Worm (Caenorhabditis elegans) whole organism, L4 larva: ENCODE results near the gene vps-29.

Experiments used
- F49E8.2 ChIP-seq: sonication (generic microtip); optimal IDR thresholded peaks from 2 replicates; lab custom pipeline; 2016; ENCODE audit warnings: missing compliant biosample characterization, mild to moderate bottlenecking, missing genetic modification characterization, borderline replicate concordance
- T26A8.4 ChIP-seq: fragments of 200-800 bp; sonication (Bioruptor generic); IDR thresholded peaks from 2 replicates; pipeline ENCODE4 v1.3.6; 2022; ENCODE audit warnings: missing genetic modification characterization, missing compliant biosample characterization
- Y75B8A.6 ChIP-seq: fragments of 200-800 bp; sonication (Bioruptor generic); IDR thresholded peaks from 2 replicates; pipeline ENCODE4 v1.3.6; 2022; ENCODE audit warnings: missing genetic modification reagents, missing genetic modification characterization, missing compliant biosample characterization
- ZK337.2 ChIP-seq: fragments of 200-800 bp; sonication (Bioruptor generic); IDR thresholded peaks from 2 replicates; pipeline ENCODE4 v1.3.6; 2022; ENCODE audit warnings: missing genetic modification reagents, missing genetic modification characterization, missing compliant biosample characterization
- aha-1 ChIP-seq: fragments of 150-350 bp; peaks from one replicate; lab custom pipeline; 2014; ENCODE audit warnings: missing biosample characterization, missing genetic modification characterization
- aly-2 ChIP-seq: sonication (generic microtip); optimal IDR thresholded peaks from 2 replicates; lab custom pipeline; 2018; ENCODE audit warnings: missing biosample characterization, missing genetic modification characterization
- ceh-44 ChIP-seq: fragments of 200-800 bp; sonication (Bioruptor generic); IDR thresholded peaks from 2 replicates; pipeline ENCODE4 v1.3.6; 2022; ENCODE audit warnings: missing genetic modification reagents, missing genetic modification characterization, missing compliant biosample characterization
- ctbp-1 ChIP-seq: fragments of 200-800 bp; sonication (Bioruptor generic); IDR thresholded peaks from 2 replicates; pipeline ENCODE4 v1.3.6; 2022; ENCODE audit warnings: missing genetic modification reagents, missing genetic modification characterization, missing compliant biosample characterization
- daf-16 ChIP-seq, 3 experiments: sonication (generic microtip); optimal IDR thresholded peaks; 2 replicates each; lab custom pipeline; 2016 to 2017; ENCODE audit warnings: missing genetic modification characterization in 3 of 3, missing genetic modification reagents in 3 of 3, mild to moderate bottlenecking in 2 of 3, missing compliant biosample characterization in 2 of 3, missing biosample characterization in 1 of 3, moderate library complexity in 1 of 3
- daf-19 ChIP-seq: fragments of 200-800 bp; sonication (Bioruptor generic); conservative IDR thresholded peaks from 2 replicates; pipeline ENCODE4 v1.3.6; 2022; ENCODE audit warnings: missing genetic modification characterization, missing compliant biosample characterization
- daf-8 ChIP-seq: fragments of 200-800 bp; sonication (Bioruptor generic); IDR thresholded peaks from 2 replicates; pipeline ENCODE4 v1.3.6; 2022; ENCODE audit warnings: missing genetic modification characterization, missing compliant biosample characterization
- dmd-8 ChIP-seq: fragments of 200-800 bp; sonication (Bioruptor generic); IDR thresholded peaks from 2 replicates; pipeline ENCODE4 v1.3.6; 2022; ENCODE audit warnings: missing genetic modification characterization, missing compliant biosample characterization
- dpl-1 ChIP-seq: fragments of 150-350 bp; optimal IDR thresholded peaks from 2 replicates; lab custom pipeline; 2014; ENCODE audit warnings: missing biosample characterization, missing genetic modification reagents, missing genetic modification characterization
- duxl-1 ChIP-seq: sonication (generic microtip); optimal IDR thresholded peaks from 2 replicates; lab custom pipeline; 2016; ENCODE audit warnings: mild to moderate bottlenecking, missing genetic modification characterization, moderate library complexity, missing compliant biosample characterization; ENCODE audit not compliant: poor library complexity
- egl-43 ChIP-seq: fragments of 200-800 bp; sonication (Bioruptor generic); IDR thresholded peaks from 2 replicates; pipeline ENCODE4 v1.3.6; 2022; ENCODE audit warnings: missing genetic modification reagents, missing genetic modification characterization, missing compliant biosample characterization
- fkh-10 ChIP-seq: fragments of 150-350 bp; optimal IDR thresholded peaks from 2 replicates; lab custom pipeline; 2014; ENCODE audit warnings: missing biosample characterization, missing genetic modification reagents, missing genetic modification characterization
- fos-1 ChIP-seq: fragments of 150-350 bp; optimal IDR thresholded peaks from 2 replicates; lab custom pipeline; 2014; ENCODE audit warnings: missing biosample characterization, missing genetic modification characterization
- gei-8 ChIP-seq: fragments of 200-800 bp; sonication (Bioruptor generic); optimal IDR thresholded peaks from 2 replicates; lab custom pipeline; 2018; ENCODE audit warnings: mild to moderate bottlenecking, missing genetic modification characterization, missing compliant biosample characterization
- hif-1 ChIP-seq, 2 experiments: sonication (generic microtip); optimal IDR thresholded peaks; 2 replicates each; lab custom pipeline; 2016 to 2017; ENCODE audit warnings: missing compliant biosample characterization in 2 of 2, missing genetic modification characterization in 2 of 2, missing genetic modification reagents in 2 of 2, missing genotype in 2 of 2, mild to moderate bottlenecking in 1 of 2
- hlh-11 ChIP-seq: fragments of 200-800 bp; sonication (Bioruptor generic); optimal IDR thresholded peaks from 2 replicates; lab custom pipeline; 2018; ENCODE audit warnings: mild to moderate bottlenecking, missing genetic modification characterization, missing compliant biosample characterization
- hlh-30 ChIP-seq: sonication (generic microtip); optimal IDR thresholded peaks from 2 replicates; lab custom pipeline; 2017; ENCODE audit warnings: antibody characterized with exemption, mild to moderate bottlenecking, missing genetic modification characterization, missing compliant biosample characterization; ENCODE audit not compliant: insufficient read depth
- jun-1 ChIP-seq: fragments of 150-350 bp; optimal IDR thresholded peaks from 2 replicates; lab custom pipeline; 2014; ENCODE audit warnings: missing biosample characterization, missing genetic modification reagents, missing genetic modification characterization
- lin-13 ChIP-seq: fragments of 150-350 bp; optimal IDR thresholded peaks from 2 replicates; lab custom pipeline; 2014; ENCODE audit warnings: missing biosample characterization, missing genetic modification reagents, missing genetic modification characterization
- lin-15B ChIP-seq: fragments of 150-350 bp; sonication (generic microtip); optimal IDR thresholded peaks from 3 replicates; lab custom pipeline; 2014; ENCODE audit warnings: missing biosample characterization, missing genetic modification characterization
- lin-38 ChIP-seq: fragments of 200-800 bp; sonication (Bioruptor generic); IDR thresholded peaks from 2 replicates; pipeline ENCODE4 v1.3.6; 2022; ENCODE audit warnings: missing genetic modification reagents, missing genetic modification characterization, missing compliant biosample characterization
- lin-39 ChIP-seq: fragments of 150-350 bp; optimal IDR thresholded peaks from 2 replicates; lab custom pipeline; 2014; ENCODE audit warnings: missing biosample characterization, missing genetic modification reagents, missing genetic modification characterization
- madf-9 ChIP-seq: fragments of 200-800 bp; sonication (Bioruptor generic); conservative IDR thresholded peaks from 2 replicates; pipeline ENCODE4 v1.3.6; 2022; ENCODE audit warnings: missing genetic modification reagents, missing genetic modification characterization, missing compliant biosample characterization
- mdl-1 ChIP-seq, 2 experiments: fragments of 150-350 bp in 1 of 2; sonication (generic microtip) in 1 of 2; optimal IDR thresholded peaks; 2 replicates each; lab custom pipeline; 2014 to 2017; ENCODE audit warnings: missing biosample characterization in 2 of 2, missing genetic modification characterization in 2 of 2
- mdt-29 ChIP-seq: fragments of 200-800 bp; sonication (Bioruptor generic); IDR thresholded peaks from 2 replicates; pipeline ENCODE4 v1.3.6; 2022; ENCODE audit warnings: missing genetic modification reagents, missing genetic modification characterization, missing compliant biosample characterization
- mes-2 ChIP-seq: sonication (generic microtip); optimal IDR thresholded peaks from 2 replicates; lab custom pipeline; 2016; ENCODE audit warnings: missing genotype, mild to moderate bottlenecking, missing genetic modification characterization, missing compliant biosample characterization; ENCODE audit not compliant: poor library complexity, severe bottlenecking
- mxl-3 ChIP-seq: fragments of 200-800 bp; sonication (Bioruptor generic); optimal IDR thresholded peaks from 2 replicates; lab custom pipeline; 2018; ENCODE audit warnings: mild to moderate bottlenecking, missing genetic modification characterization, missing compliant biosample characterization
- nhr-10 ChIP-seq: fragments of 150-350 bp; optimal IDR thresholded peaks from 2 replicates; lab custom pipeline; 2014; ENCODE audit warnings: missing biosample characterization, missing genetic modification characterization
- nhr-11 ChIP-seq: fragments of 150-350 bp; optimal IDR thresholded peaks from 2 replicates; lab custom pipeline; 2014; ENCODE audit warnings: missing biosample characterization, missing genetic modification characterization
- nhr-237 ChIP-seq: sonication (generic microtip); optimal IDR thresholded peaks from 2 replicates; lab custom pipeline; 2017; ENCODE audit warnings: missing biosample characterization, missing genetic modification characterization
- nhr-25 ChIP-seq: sonication (generic microtip); optimal IDR thresholded peaks from 2 replicates; lab custom pipeline; 2017; ENCODE audit warnings: missing genetic modification characterization, mild to moderate bottlenecking, missing compliant biosample characterization, antibody characterized with exemption, moderate library complexity, borderline replicate concordance; ENCODE audit not compliant: insufficient read depth
- nhr-28 ChIP-seq: fragments of 150-350 bp; optimal IDR thresholded peaks from 2 replicates; lab custom pipeline; 2014; ENCODE audit warnings: missing biosample characterization, missing genetic modification characterization
- nhr-42 ChIP-seq: fragments of 200-800 bp; sonication (Bioruptor generic); IDR thresholded peaks from 2 replicates; pipeline ENCODE4 v1.3.6; 2022; ENCODE audit warnings: missing genetic modification characterization, missing compliant biosample characterization
- nhr-48 ChIP-seq: sonication (generic microtip); optimal IDR thresholded peaks from 2 replicates; lab custom pipeline; 2016; ENCODE audit warnings: mild to moderate bottlenecking, missing genetic modification characterization, missing compliant biosample characterization
- pha-4 ChIP-seq, 2 experiments: fragments of 150-350 bp in 1 of 2; fragments of 200-800 bp in 1 of 2; sonication (Bioruptor generic) in 1 of 2; IDR thresholded peaks in 1 of 2; optimal IDR thresholded peaks in 1 of 2; 2 replicates each; pipeline versions ENCODE4 v1.3.6 to Lab custom; 2014 to 2022; ENCODE audit warnings: missing genetic modification characterization in 2 of 2, missing genetic modification reagents in 2 of 2, missing biosample characterization in 1 of 2, missing compliant biosample characterization in 1 of 2
- rbr-2 ChIP-seq: sonication (generic microtip); optimal IDR thresholded peaks from 2 replicates; lab custom pipeline; 2016; ENCODE audit warnings: missing genotype, missing genetic modification characterization, missing compliant biosample characterization
- set-16 ChIP-seq: fragments of 200-800 bp; sonication (Bioruptor generic); IDR thresholded peaks from 2 replicates; pipeline ENCODE4 v1.3.6; 2022; ENCODE audit warnings: missing genetic modification reagents, missing genetic modification characterization, missing compliant biosample characterization
- snpc-1.2 ChIP-seq: fragments of 200-800 bp; sonication (Bioruptor generic); IDR thresholded peaks from 2 replicates; pipeline ENCODE4 v1.3.6; 2022; ENCODE audit warnings: missing genetic modification reagents, missing genetic modification characterization, missing compliant biosample characterization
- tag-97 ChIP-seq: fragments of 200-800 bp; sonication (Bioruptor generic); IDR thresholded peaks from 2 replicates; pipeline ENCODE4 v1.3.6; 2022; ENCODE audit warnings: missing genetic modification characterization, missing compliant biosample characterization
- unc-39 ChIP-seq: sonication (generic microtip); optimal IDR thresholded peaks from 2 replicates; lab custom pipeline; 2017; ENCODE audit warnings: missing biosample characterization, missing genetic modification characterization
- zag-1 ChIP-seq: fragments of 150-350 bp; optimal IDR thresholded peaks from 2 replicates; lab custom pipeline; 2014; ENCODE audit warnings: missing biosample characterization, missing genetic modification characterization
- zfp-3 ChIP-seq: fragments of 200-800 bp; sonication (Bioruptor generic); conservative IDR thresholded peaks from 2 replicates; pipeline ENCODE4 v1.3.6; 2022; ENCODE audit warnings: missing genetic modification reagents, missing genetic modification characterization, missing compliant biosample characterization
- zip-11 ChIP-seq: fragments of 200-800 bp; sonication (Bioruptor generic); IDR thresholded peaks from 2 replicates; pipeline ENCODE4 v1.3.6; 2022; ENCODE audit warnings: missing genetic modification characterization, missing compliant biosample characterization
- zip-2 ChIP-seq: fragments of 150-350 bp; optimal IDR thresholded peaks from 2 replicates; lab custom pipeline; 2014; ENCODE audit warnings: missing biosample characterization, missing genetic modification characterization
- ztf-7 ChIP-seq: fragments of 150-350 bp; optimal IDR thresholded peaks from 2 replicates; lab custom pipeline; 2014; ENCODE audit warnings: missing biosample characterization, missing genetic modification characterization

vps-29 gene

DNA sequence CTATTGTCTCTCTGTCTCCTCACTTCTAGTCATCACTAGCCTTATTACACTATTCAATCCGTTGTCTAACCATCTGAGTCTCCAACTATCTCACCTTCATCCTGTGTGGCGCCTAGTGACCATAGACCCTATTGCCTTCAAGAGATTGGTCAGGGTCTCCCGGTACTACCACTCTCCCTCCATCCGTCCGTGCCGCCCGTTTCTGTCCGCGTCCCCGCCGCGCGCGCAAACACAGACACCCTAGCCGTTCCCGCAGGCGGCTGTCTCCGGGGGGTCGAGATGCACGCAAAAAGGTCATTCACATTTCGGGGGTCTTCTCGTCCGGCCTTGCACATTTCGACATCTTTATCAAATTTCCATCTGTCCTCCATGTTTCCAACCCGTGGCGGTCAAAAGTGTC is 18.3 kb downstream of the vps-29 start:
- TF ChIP-seq aha-1 (tag; lab: Kevin White, UChicago) (no peak), mxl-3 (GFP tag; lab: Kevin White, UChicago) (peak; percentile 68), Y75B8A.6 (GFP tag; lab: Robert Waterston, UW) (no peak), zip-11 (GFP tag; lab: Robert Waterston, UW) (no peak), zip-2 (tag; lab: Kevin White, UChicago) (no peak), nhr-25 (peak; percentile 30), set-16 (peak; percentile 96), mdl-1 (tag; optimal IDR thresholded peaks at IDR 0.05; lab: Kevin White, UChicago) (peak in 1 of 2 experiments; percentile 25), ztf-7 (no peak), jun-1 (tag; lab: Kevin White, UChicago) (no peak), T26A8.4 (peak; percentile 35; the same call in 1 of the 2 replicates), lin-15B (tag; lab: Kevin White, UChicago) (no peak), ctbp-1 (GFP tag; lab: Robert Waterston, UW) (0 out of 2 replicates have a peak, but pooled peaks have one; percentile 9), tag-97 (GFP tag; lab: Robert Waterston, UW) (no peak), nhr-10 (tag; lab: Kevin White, UChicago) (no peak), lin-13 (GFP tag; lab: Kevin White, UChicago) (no peak), gei-8 (no peak), madf-9 (peak; percentile 83), lin-39 (tag; lab: Kevin White, UChicago) (no peak), rbr-2 (tag; lab: Kevin White, UChicago) (peak; percentile 43), daf-16 (GFP tag; optimal IDR thresholded peaks at IDR 0.05; lab: Kevin White, UChicago) (no peak), daf-16 (tag; optimal IDR thresholded peaks at IDR 0.05; lab: Kevin White, UChicago) (no peak), mes-2 (tag; lab: Kevin White, UChicago) (peak; percentile 36), egl-43 (0 out of 2 replicates have a peak, but pooled peaks have one; percentile 45), pha-4 (GFP tag; IDR thresholded peaks at IDR 0.05; lab: Robert Waterston, UW) (0 out of 2 replicates have a peak, but pooled peaks have one; percentile 6), pha-4 (tag; optimal IDR thresholded peaks at IDR 0.05; lab: Kevin White, UChicago) (no peak), nhr-48 (tag; lab: Kevin White, UChicago) (peak; percentile 38), mdt-29 (no peak), nhr-28 (tag; lab: Kevin White, UChicago) (no peak), zfp-3 (GFP tag; lab: Robert Waterston, UW) (0 out of 2 replicates have a peak, but pooled peaks have one; percentile 39), ZK337.2 (0 out of 2 replicates have a peak, but pooled peaks have one; percentile 49), ceh-44 (GFP tag; lab: Robert Waterston, UW) (no peak), unc-39 (no peak), hlh-11 (tag; lab: Kevin White, UChicago) (peak; percentile 63), hif-1 (tag; optimal IDR thresholded peaks at IDR 0.05; lab: Kevin White, UChicago) (peak in 1 of 2 experiments; percentile 9)

DNA sequence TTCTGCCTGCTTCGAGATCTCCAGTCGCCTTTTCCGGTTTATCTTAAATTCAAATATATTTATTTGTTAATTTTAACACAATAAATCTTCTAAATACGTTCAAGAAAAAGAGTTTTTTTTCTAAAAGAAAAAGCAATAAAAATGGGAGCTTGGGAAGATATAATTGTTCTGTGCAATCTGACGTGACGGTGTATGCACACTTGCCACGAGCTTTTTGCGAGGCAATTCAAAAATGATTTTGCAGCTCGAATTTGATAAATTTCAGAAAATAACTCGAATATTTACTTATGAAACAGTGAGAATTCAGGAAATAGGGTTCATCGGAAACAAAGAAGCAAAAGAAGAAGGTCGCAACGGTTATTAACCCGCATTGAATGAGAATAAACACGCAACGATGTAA is 19.8 kb downstream of the vps-29 start:
- TF ChIP-seq dmd-8 (GFP tag; lab: Robert Waterston, UW) (no peak), fkh-10 (no peak), snpc-1.2 (GFP tag; lab: Robert Waterston, UW) (no peak), mxl-3 (GFP tag; lab: Kevin White, UChicago) (no peak), zag-1 (tag; lab: Kevin White, UChicago) (no peak), F49E8.2 (no peak), nhr-42 (GFP tag; lab: Robert Waterston, UW) (no peak), ceh-44 (GFP tag; lab: Robert Waterston, UW) (no peak), lin-15B (tag; lab: Kevin White, UChicago) (no peak), zip-2 (tag; lab: Kevin White, UChicago) (no peak), lin-38 (0 out of 2 replicates have a peak, but pooled peaks have one; percentile 21), nhr-11 (no peak), mes-2 (tag; lab: Kevin White, UChicago) (peak; percentile 58), dpl-1 (peak; percentile 69), duxl-1 (tag; lab: Kevin White, UChicago) (no peak), daf-19 (GFP tag; lab: Robert Waterston, UW) (no peak), T26A8.4 (no peak), nhr-237 (tag; lab: Kevin White, UChicago) (no peak), hlh-30 (tag; lab: Kevin White, UChicago) (peak; percentile 11), daf-8 (GFP tag; lab: Robert Waterston, UW) (no peak), fos-1 (tag; lab: Kevin White, UChicago) (no peak), aly-2 (tag; lab: Kevin White, UChicago) (no peak), nhr-25 (no peak), nhr-28 (tag; lab: Kevin White, UChicago) (no peak)
